Worm (Caenorhabditis elegans) whole organism, midembryonic: ENCODE results near the gene C46H3.1.

ENCODE experiments used
- T22C8.4 ChIP-seq: fragments of 200-800 bp; sonication (Bioruptor generic); IDR thresholded peaks from 2 replicates; pipeline ENCODE4 v1.3.6; 2022; ENCODE audit warnings: missing genetic modification characterization, missing compliant biosample characterization
- cog-1 ChIP-seq: sonication (generic microtip); optimal IDR thresholded peaks from 2 replicates; lab custom pipeline; 2016; ENCODE audit warnings: missing genetic modification characterization, missing compliant biosample characterization
- flt-1 ChIP-seq: fragments of 200-800 bp; sonication (Bioruptor generic); IDR thresholded peaks from 2 replicates; pipeline ENCODE4 v1.3.6; 2022; ENCODE audit warnings: missing genetic modification characterization, missing compliant biosample characterization
- klf-2 ChIP-seq: fragments of 200-800 bp; sonication (Bioruptor generic); conservative IDR thresholded peaks from 2 replicates; pipeline ENCODE4 v1.3.6; 2022; ENCODE audit warnings: missing genetic modification reagents, missing genetic modification characterization, missing compliant biosample characterization
- med-1 ChIP-seq: sonication (generic microtip); optimal IDR thresholded peaks from 2 replicates; lab custom pipeline; 2017; ENCODE audit warnings: missing genetic modification characterization, mild to moderate bottlenecking, missing compliant biosample characterization, antibody characterized with exemption, missing genetic modification reagents; ENCODE audit not compliant: insufficient read depth
- ref-1 ChIP-seq: fragments of 200-800 bp; sonication (Bioruptor generic); conservative IDR thresholded peaks from 2 replicates; pipeline ENCODE4 v1.3.6; 2022; ENCODE audit warnings: missing genetic modification reagents, missing genetic modification characterization, missing compliant biosample characterization
- tab-1 ChIP-seq: fragments of 200-800 bp; sonication (Bioruptor generic); IDR thresholded peaks from 2 replicates; pipeline ENCODE4 v1.3.6; 2022; ENCODE audit warnings: missing genetic modification characterization, missing compliant biosample characterization
- ztf-23 ChIP-seq: fragments of 200-800 bp; sonication (Bioruptor generic); IDR thresholded peaks from 2 replicates; pipeline ENCODE4 v1.3.6; 2022; ENCODE audit warnings: missing genetic modification reagents, missing genetic modification characterization, missing compliant biosample characterization
- ztf-29 ChIP-seq: fragments of 200-800 bp; sonication (Bioruptor generic); IDR thresholded peaks from 2 replicates; pipeline ENCODE4 v1.3.6; 2022; ENCODE audit warnings: missing genetic modification reagents, missing genetic modification characterization, missing compliant biosample characterization

The C46H3.1 gene

DNA sequence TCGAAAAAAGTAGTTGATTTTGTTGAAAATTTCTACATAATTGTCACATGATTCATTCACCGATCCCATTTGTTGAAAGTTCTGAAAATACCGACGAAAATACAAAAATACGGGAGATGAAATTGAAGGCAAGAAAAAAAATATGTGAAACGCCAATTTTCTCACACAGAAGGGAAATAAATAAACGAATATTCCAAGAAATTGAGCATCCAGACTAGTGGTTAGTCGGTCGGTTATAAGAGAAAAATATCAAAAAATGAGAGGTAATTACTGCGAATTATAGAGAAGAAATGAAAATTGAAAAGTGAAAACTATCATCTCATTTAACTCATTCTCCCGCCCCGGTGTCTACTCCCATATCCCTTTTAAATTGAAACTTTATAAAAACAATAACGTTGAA is 46.4 kb downstream of the C46H3.1 start, which contains the start of gene npr-11:
Gene npr-11, minus strand, starts transcription at position 101 of the 400 bp plus-strand sequence.
- TF ChIP-seq med-1 (GFP tag; lab: Kevin White, UChicago): no peak
- no peak for TF ChIP-seq T22C8.4 (GFP tag; lab: Robert Waterston, UW)
- TF ChIP-seq flt-1 (GFP tag; lab: Robert Waterston, UW): no peak
- TF ChIP-seq ztf-29 (GFP tag; lab: Robert Waterston, UW): no peak
- TF ChIP-seq cog-1 (tag; lab: Kevin White, UChicago): no peak
- TF ChIP-seq klf-2 (GFP tag; lab: Robert Waterston, UW): no peak
- TF ChIP-seq ztf-23 (GFP tag; lab: Robert Waterston, UW): no peak
- TF ChIP-seq ref-1: no peak
- TF ChIP-seq tab-1 (GFP tag; lab: Robert Waterston, UW): no peak

DNA sequence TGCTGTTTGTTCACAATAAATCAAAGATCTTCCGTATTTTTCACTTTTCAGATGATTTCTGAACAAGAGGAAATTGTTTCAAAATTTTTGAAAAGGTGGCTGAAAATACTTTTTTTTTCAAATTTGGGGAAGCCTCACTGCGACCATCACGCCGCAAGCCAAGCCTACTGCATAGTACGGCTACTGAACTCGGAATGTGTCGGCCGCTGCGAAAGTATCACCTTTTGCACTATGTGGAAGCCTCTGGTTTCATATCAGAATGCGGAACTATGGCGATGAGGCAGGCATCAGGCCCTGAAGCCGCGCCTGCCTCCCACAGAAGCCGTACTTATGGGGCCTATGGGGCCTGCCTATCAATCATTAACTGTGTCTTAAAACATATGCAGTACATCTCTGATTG is 48.5 kb downstream of the C46H3.1 start:
- TF ChIP-seq flt-1 (GFP tag; lab: Robert Waterston, UW) (no peak), tab-1 (GFP tag; lab: Robert Waterston, UW) (no peak), med-1 (GFP tag; lab: Kevin White, UChicago) (no peak), cog-1 (tag; lab: Kevin White, UChicago) (no peak), klf-2 (GFP tag; lab: Robert Waterston, UW) (no peak), T22C8.4 (GFP tag; lab: Robert Waterston, UW) (no peak), ztf-23 (GFP tag; lab: Robert Waterston, UW) (no peak), ztf-29 (GFP tag; lab: Robert Waterston, UW) (no peak), ref-1 (no peak)
